Worm (Caenorhabditis elegans) whole organism, mixed stage, embryonic: Measurements from ENCODE around the gene acr-10.

Experiments
- nhr-237 ChIP-seq: fragments of 150-350 bp; optimal IDR thresholded peaks from 2 replicates; lab custom pipeline; 2014; ENCODE audit warnings: missing biosample characterization, missing genetic modification characterization
- tbx-8 ChIP-seq: fragments of 200-800 bp; sonication (Bioruptor generic); optimal IDR thresholded peaks from 2 replicates; lab custom pipeline; 2018; ENCODE audit warnings: mild to moderate bottlenecking, missing genetic modification characterization, moderate library complexity, missing compliant biosample characterization

DNA sequence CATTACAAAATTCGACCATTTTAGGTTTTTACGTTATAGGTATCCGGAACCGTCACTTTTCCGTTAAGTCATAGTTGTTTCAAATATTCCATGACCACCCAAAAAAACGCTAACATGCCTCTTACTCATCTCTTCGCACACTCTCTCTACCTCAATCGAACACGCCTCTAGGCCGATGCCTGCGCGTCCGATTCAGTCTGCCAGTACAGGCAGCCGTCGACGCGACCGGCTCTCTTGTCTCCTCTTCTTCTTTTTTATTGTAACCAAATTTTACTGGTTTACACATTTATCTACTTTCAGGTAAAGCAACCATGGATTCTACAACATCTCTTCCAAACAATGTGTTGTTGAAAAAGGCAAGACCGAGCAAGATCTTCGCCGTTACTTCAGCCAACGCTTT, 10.1 kb upstream of the acr-10 start, which contains the start of gene mop-25.1:
- TF ChIP-seq nhr-237 (tag; lab: Kevin White, UChicago) (no peak), tbx-8 (GFP tag; lab: Kevin White, UChicago) (no peak)
